Fruit fly (Drosophila melanogaster): ENCODE results near the gene lbe.

DNA sequence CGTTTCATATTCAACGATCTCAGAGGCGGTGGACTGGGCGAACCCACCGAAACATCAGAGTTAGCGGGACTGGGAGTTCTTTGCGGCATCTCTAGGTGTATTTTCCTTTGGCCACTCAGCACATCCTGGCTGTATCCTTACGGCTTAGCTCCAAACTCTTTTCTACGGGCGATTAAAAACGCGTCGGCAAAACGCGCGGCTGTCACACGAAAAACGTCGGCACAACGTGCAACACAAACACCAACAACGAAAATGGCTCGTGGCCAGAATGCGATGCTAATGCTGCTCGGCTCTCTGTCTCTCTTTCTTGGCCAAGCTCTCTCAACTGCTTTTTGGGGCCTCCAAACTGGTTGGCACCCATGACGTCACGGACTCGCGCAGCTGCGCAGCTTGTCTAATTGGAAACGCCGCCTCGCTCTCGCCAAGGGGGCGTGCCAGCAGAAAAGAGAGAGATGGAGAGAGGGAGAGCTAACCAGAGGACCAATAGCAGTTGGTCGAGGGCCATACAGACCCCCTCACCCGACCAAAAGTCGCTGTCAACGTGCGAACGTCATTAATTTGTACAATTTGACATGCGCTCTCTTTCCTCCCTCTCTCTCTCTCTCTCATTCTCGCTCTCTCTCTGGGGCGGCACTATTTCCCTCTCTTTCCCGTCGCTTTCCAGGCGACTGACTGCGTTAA, 12.3 kb downstream of the lbe start, which contains the start of gene lbl:
- TF ChIP-seq Snoo (tag; optimal IDR thresholded peaks at IDR 0.05) (no peak), Pif1B (GFP tag; optimal IDR thresholded peaks at IDR 0.05) (no peak)

Data from whole organism, pupa.